Worm (Caenorhabditis elegans) whole organism, L2 larva: ENCODE measurements around the gene let-805.
"Not testable (repeated sequence)": the region's sequence is repeated elsewhere in the genome, so short reads cannot be mapped to it uniquely, and the experiment has no call there.

Experiments
- C34F6.9 ChIP-seq: fragments of 150-350 bp; optimal IDR thresholded peaks from 2 replicates; lab custom pipeline; 2014; ENCODE audit warnings: missing biosample characterization, missing genetic modification characterization
- F13H6.1 ChIP-seq: sonication (generic microtip); optimal IDR thresholded peaks from 2 replicates; lab custom pipeline; 2016; ENCODE audit warnings: missing genetic modification characterization, missing compliant biosample characterization
- Y55F3AM.14 ChIP-seq: fragments of 200-800 bp; sonication (Bioruptor generic); optimal IDR thresholded peaks from 2 replicates; lab custom pipeline; 2018; ENCODE audit warnings: mild to moderate bottlenecking, missing genetic modification characterization, missing compliant biosample characterization
- ZK546.5 ChIP-seq: sonication (generic microtip); optimal IDR thresholded peaks from 2 replicates; lab custom pipeline; 2017; ENCODE audit warnings: missing biosample characterization, missing genetic modification characterization
- alr-1 ChIP-seq: fragments of 150-350 bp; optimal IDR thresholded peaks from 2 replicates; lab custom pipeline; 2014; ENCODE audit warnings: missing biosample characterization, missing genetic modification characterization
- ama-1 ChIP-seq: fragments of 150-350 bp; optimal IDR thresholded peaks from 2 replicates; lab custom pipeline; 2018; ENCODE audit warnings: inconsistent platforms
- blmp-1 ChIP-seq: sonication (generic microtip); optimal IDR thresholded peaks from 2 replicates; lab custom pipeline; 2017; ENCODE audit warnings: missing genetic modification characterization, mild to moderate bottlenecking, missing compliant biosample characterization, antibody characterized with exemption, moderate library complexity; ENCODE audit not compliant: insufficient read depth
- ceh-16 ChIP-seq: fragments of 150-350 bp; optimal IDR thresholded peaks from 2 replicates; lab custom pipeline; 2014; ENCODE audit warnings: missing biosample characterization, missing genetic modification characterization
- ceh-82 ChIP-seq: fragments of 150-350 bp; optimal IDR thresholded peaks from 2 replicates; lab custom pipeline; 2014; ENCODE audit warnings: missing biosample characterization, missing genetic modification characterization
- crh-2 ChIP-seq: sonication (generic microtip); optimal IDR thresholded peaks from 2 replicates; lab custom pipeline; 2017; ENCODE audit warnings: missing biosample characterization, missing genetic modification characterization
- dmd-4 ChIP-seq: sonication (generic microtip); optimal IDR thresholded peaks from 2 replicates; lab custom pipeline; 2017; ENCODE audit warnings: missing biosample characterization, missing genetic modification characterization
- elt-1 ChIP-seq: fragments of 150-350 bp; optimal IDR thresholded peaks from 2 replicates; lab custom pipeline; 2014; ENCODE audit warnings: missing biosample characterization, missing genetic modification characterization
- elt-3 ChIP-seq: sonication (generic microtip); optimal IDR thresholded peaks from 2 replicates; lab custom pipeline; 2017; ENCODE audit warnings: missing biosample characterization, missing genetic modification characterization
- fos-1 ChIP-seq: fragments of 150-350 bp; optimal IDR thresholded peaks from 2 replicates; lab custom pipeline; 2014; ENCODE audit warnings: missing biosample characterization, missing genetic modification characterization
- gmeb-1 ChIP-seq: fragments of 150-350 bp; optimal IDR thresholded peaks from 2 replicates; lab custom pipeline; 2014; ENCODE audit warnings: missing biosample characterization, missing genetic modification characterization
- lin-11 ChIP-seq: fragments of 150-350 bp; sonication (generic microtip); optimal IDR thresholded peaks from 2 replicates; lab custom pipeline; 2014; ENCODE audit warnings: missing biosample characterization, missing genetic modification characterization, inconsistent platforms, mixed read lengths
- lin-13 ChIP-seq: fragments of 150-350 bp; optimal IDR thresholded peaks from 2 replicates; lab custom pipeline; 2014; ENCODE audit warnings: missing biosample characterization, missing genetic modification reagents, missing genetic modification characterization
- lin-39 ChIP-seq: fragments of 150-350 bp; optimal IDR thresholded peaks from 2 replicates; lab custom pipeline; 2014; ENCODE audit warnings: missing biosample characterization, missing genetic modification reagents, missing genetic modification characterization
- lsy-2 ChIP-seq, 2 experiments: fragments of 150-350 bp in 1 of 2; sonication (generic microtip) in 1 of 2; optimal IDR thresholded peaks; 2 replicates each; lab custom pipeline; 2014 to 2017; ENCODE audit warnings: missing biosample characterization in 2 of 2, missing genetic modification characterization in 2 of 2
- mab-5 ChIP-seq: fragments of 150-350 bp; optimal IDR thresholded peaks from 2 replicates; lab custom pipeline; 2014; ENCODE audit warnings: missing biosample characterization, missing genetic modification characterization
- mdl-1 ChIP-seq, 2 experiments: fragments of 150-350 bp in 1 of 2; sonication (generic microtip) in 1 of 2; optimal IDR thresholded peaks; 2 replicates each; lab custom pipeline; 2017; ENCODE audit warnings: missing biosample characterization in 2 of 2, missing genetic modification characterization in 2 of 2
- nhr-10 ChIP-seq: sonication (generic microtip); optimal IDR thresholded peaks from 2 replicates; lab custom pipeline; 2017; ENCODE audit warnings: missing biosample characterization, missing genetic modification characterization
- nhr-21 ChIP-seq: fragments of 150-350 bp; optimal IDR thresholded peaks from 2 replicates; lab custom pipeline; 2014; ENCODE audit warnings: missing biosample characterization, missing genetic modification characterization
- nhr-23 ChIP-seq: fragments of 150-350 bp; optimal IDR thresholded peaks from 2 replicates; lab custom pipeline; 2014; ENCODE audit warnings: missing biosample characterization, missing genetic modification reagents, missing genetic modification characterization
- nhr-237 ChIP-seq: fragments of 150-350 bp; optimal IDR thresholded peaks from 2 replicates; lab custom pipeline; 2014; ENCODE audit warnings: missing biosample characterization, missing genetic modification characterization
- nhr-25 ChIP-seq: fragments of 150-350 bp; sonication (generic microtip); optimal IDR thresholded peaks from 3 replicates; lab custom pipeline; 2014; ENCODE audit warnings: missing biosample characterization, missing genetic modification characterization
- nhr-77 ChIP-seq: fragments of 150-350 bp; optimal IDR thresholded peaks from 2 replicates; lab custom pipeline; 2014; ENCODE audit warnings: missing biosample characterization, missing genetic modification characterization
- peb-1 ChIP-seq: fragments of 150-350 bp; optimal IDR thresholded peaks from 2 replicates; lab custom pipeline; 2014; ENCODE audit warnings: missing biosample characterization, missing genetic modification characterization
- sem-4 ChIP-seq: fragments of 150-350 bp; optimal IDR thresholded peaks from 2 replicates; lab custom pipeline; 2014; ENCODE audit warnings: missing biosample characterization, missing genetic modification reagents, missing genetic modification characterization
- sma-3 ChIP-seq: sonication (generic microtip); optimal IDR thresholded peaks from 2 replicates; lab custom pipeline; 2016; ENCODE audit warnings: missing genetic modification reagents, missing genetic modification characterization, missing compliant biosample characterization
- sma-9 ChIP-seq, 2 experiments: fragments of 150-350 bp in 1 of 2; sonication (generic microtip) in 1 of 2; optimal IDR thresholded peaks; 2 replicates each; lab custom pipeline; 2014 to 2016; ENCODE audit warnings: missing genetic modification characterization in 2 of 2, mild to moderate bottlenecking in 1 of 2, missing biosample characterization in 1 of 2, missing compliant biosample characterization in 1 of 2, missing genetic modification reagents in 1 of 2, moderate library complexity in 1 of 2
- snpc-4 ChIP-seq: fragments of 150-350 bp; optimal IDR thresholded peaks from 2 replicates; lab custom pipeline; 2014; ENCODE audit warnings: missing biosample characterization, missing genetic modification characterization
- unc-39 ChIP-seq: fragments of 150-350 bp; optimal IDR thresholded peaks from 2 replicates; lab custom pipeline; 2014; ENCODE audit warnings: missing biosample characterization, missing genetic modification characterization
- unc-55 ChIP-seq: fragments of 150-350 bp; sonication (generic microtip); optimal IDR thresholded peaks from 3 replicates; lab custom pipeline; 2014; ENCODE audit warnings: missing biosample characterization, missing genetic modification reagents, missing genetic modification characterization
- ztf-1 ChIP-seq: fragments of 200-800 bp; sonication (Bioruptor generic); conservative IDR thresholded peaks from 2 replicates; pipeline ENCODE4 v1.3.6; 2022; ENCODE audit warnings: missing genetic modification characterization, missing compliant biosample characterization
- ztf-11 ChIP-seq: sonication (generic microtip); optimal IDR thresholded peaks from 2 replicates; lab custom pipeline; 2017; ENCODE audit warnings: missing biosample characterization, missing genetic modification characterization
- ztf-4 ChIP-seq: fragments of 150-350 bp; optimal IDR thresholded peaks from 2 replicates; lab custom pipeline; 2014; ENCODE audit warnings: missing biosample characterization, missing genetic modification characterization

let-805 gene

DNA sequence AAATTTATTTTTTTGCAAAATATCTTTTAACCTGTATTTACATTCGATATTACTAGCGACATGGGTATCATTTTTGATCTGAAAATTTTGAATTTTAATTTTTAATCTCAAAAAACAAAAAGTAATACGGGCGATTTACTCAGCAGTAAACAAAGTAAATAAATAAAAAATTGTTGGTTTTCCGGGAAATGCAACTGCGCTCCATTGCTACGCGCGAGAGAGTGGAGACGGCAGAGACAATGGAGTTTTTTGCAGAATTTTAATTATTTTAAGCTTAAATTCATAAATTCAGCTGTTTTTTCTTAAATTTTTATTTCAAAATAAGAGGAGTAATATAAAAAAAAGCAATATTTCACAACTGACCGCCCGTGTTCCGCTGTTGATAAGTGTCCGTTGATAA lies 40.9 kb downstream of the let-805 start, which contains the start of gene slc-30A9:
Gene slc-30A9, minus strand, starts transcription at position 78 of the 400 bp plus-strand sequence.
- TF ChIP-seq nhr-25 (no peak), peb-1 (tag; lab: Kevin White, UChicago) (no peak), nhr-23 (tag; lab: Kevin White, UChicago) (no peak), ztf-1 (no peak), sma-3 (no peak), F13H6.1 (tag; lab: Kevin White, UChicago) (peak; percentile 4), ama-1 (lab: Kevin White, UChicago) (no peak), unc-55 (peak; percentile 72), blmp-1 (tag; lab: Kevin White, UChicago) (no peak), snpc-4 (tag; lab: Kevin White, UChicago) (no peak), ztf-4 (no peak), nhr-77 (tag; lab: Kevin White, UChicago) (no peak), sma-9 (GFP tag; optimal IDR thresholded peaks at IDR 0.05; lab: Kevin White, UChicago) (no peak), sma-9 (tag; optimal IDR thresholded peaks at IDR 0.05; lab: Kevin White, UChicago) (no peak), mdl-1 (tag; optimal IDR thresholded peaks at IDR 0.05; lab: Kevin White, UChicago) (no peak), nhr-10 (tag; lab: Kevin White, UChicago) (no peak), lin-39 (tag; lab: Kevin White, UChicago) (no peak), nhr-237 (tag; lab: Kevin White, UChicago) (no peak), lin-13 (GFP tag; lab: Kevin White, UChicago) (peak; percentile 35), elt-1 (tag; lab: Kevin White, UChicago) (no peak), gmeb-1 (tag; lab: Kevin White, UChicago) (no peak), dmd-4 (tag; lab: Kevin White, UChicago) (no peak), elt-3 (tag; lab: Kevin White, UChicago) (no peak), C34F6.9 (tag; lab: Kevin White, UChicago) (peak; percentile 65), crh-2 (peak; percentile 23), alr-1 (tag; lab: Kevin White, UChicago) (no peak), ceh-16 (tag; lab: Kevin White, UChicago) (no peak), lsy-2 (tag; optimal IDR thresholded peaks at IDR 0.05; lab: Kevin White, UChicago) (peak; percentile 23 to 67)
- TF ChIP-seq, all 48 proteins: peak for 6

DNA sequence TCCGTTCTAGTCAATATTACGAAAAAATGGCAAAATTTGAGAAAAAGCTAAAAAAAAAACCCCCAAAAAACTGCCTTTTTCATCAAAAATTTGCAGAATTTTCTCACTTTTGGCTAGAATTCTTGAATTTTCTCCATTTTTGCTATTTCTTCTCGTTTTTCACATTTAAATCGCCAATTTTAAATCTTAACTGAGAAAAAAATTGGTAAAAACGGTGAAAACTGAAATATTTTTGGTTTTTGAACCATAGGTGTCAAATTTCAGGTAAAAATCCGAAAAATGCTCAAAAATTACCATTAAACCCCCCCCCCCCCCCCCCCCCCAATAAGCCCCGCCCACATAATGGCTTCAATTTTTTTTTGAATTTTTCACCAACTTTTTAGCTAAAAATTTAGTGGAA lies 41.5 kb downstream of the let-805 start, which contains the start of gene cox-6B:
Gene cox-6B, plus strand, starts transcription at position 301 of the 400 bp plus-strand sequence.
- TF ChIP-seq snpc-4 (tag; lab: Kevin White, UChicago); nhr-21 (tag; lab: Kevin White, UChicago); lin-13 (GFP tag; lab: Kevin White, UChicago): not testable (repeated sequence)

DNA sequence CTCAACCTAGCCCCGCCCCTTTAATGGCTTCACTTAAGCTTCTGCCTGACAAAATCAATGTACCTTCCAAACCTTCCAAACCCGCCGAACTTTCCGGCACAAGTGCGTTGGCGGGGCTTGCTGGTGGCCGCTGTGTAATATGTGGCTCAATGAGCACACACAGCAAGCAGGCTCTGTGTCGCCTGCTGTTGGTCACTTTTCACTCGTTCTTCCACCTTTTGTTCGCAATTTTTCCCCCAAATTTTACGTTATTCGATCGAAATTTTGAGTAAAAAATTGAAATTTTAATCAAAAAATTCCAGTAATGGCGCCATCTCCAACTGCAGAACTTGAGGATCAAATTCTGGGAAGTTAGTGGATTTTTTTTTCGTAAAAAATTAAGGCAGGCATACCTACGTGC lies 42.8 kb downstream of the let-805 start, which contains the start of gene set-27:
Gene set-27, plus strand, starts transcription at position 301 of the 400 bp plus-strand sequence.
- no peak for TF ChIP-seq ztf-1
- TF ChIP-seq lin-39 (tag; lab: Kevin White, UChicago), result no peak
- no peak for TF ChIP-seq mab-5 (tag; lab: Kevin White, UChicago)
- no peak for TF ChIP-seq sma-3
- TF ChIP-seq Y55F3AM.14 (GFP tag; lab: Kevin White, UChicago), result no peak
- no peak for TF ChIP-seq F13H6.1 (tag; lab: Kevin White, UChicago)
- TF ChIP-seq ceh-82 (tag; lab: Kevin White, UChicago), result no peak
- no peak for TF ChIP-seq nhr-21 (tag; lab: Kevin White, UChicago)
- TF ChIP-seq lin-11 (tag; lab: Kevin White, UChicago), result no peak
- no peak for TF ChIP-seq sem-4
- no peak for TF ChIP-seq unc-39 (tag; lab: Kevin White, UChicago)
- TF ChIP-seq lsy-2 (tag; optimal IDR thresholded peaks at IDR 0.05; lab: Kevin White, UChicago), result no peak
- no peak for TF ChIP-seq ama-1 (lab: Kevin White, UChicago)

DNA sequence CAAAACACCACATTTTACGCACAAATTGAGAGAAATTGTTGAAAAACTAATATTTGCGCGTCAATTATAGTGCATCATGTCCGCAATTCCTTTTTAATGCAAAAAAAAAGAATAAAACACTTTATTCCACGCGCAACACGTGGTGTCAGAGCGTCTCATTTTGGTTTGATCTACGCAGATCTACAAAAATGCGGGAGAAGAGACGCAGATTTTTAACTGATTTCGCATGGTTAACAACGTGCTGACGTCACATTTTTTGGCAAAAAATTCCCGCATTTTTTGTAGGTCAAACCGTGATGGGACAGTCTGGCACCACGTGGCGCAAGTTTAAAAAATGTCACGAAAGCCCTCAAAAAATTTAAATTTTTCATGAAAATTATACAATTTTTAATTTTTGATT lies 52.3 kb downstream of the let-805 start:
- TF ChIP-seq nhr-237 (tag; lab: Kevin White, UChicago) (no peak), sma-3 (no peak), elt-1 (tag; lab: Kevin White, UChicago) (no peak), nhr-21 (tag; lab: Kevin White, UChicago) (no peak), ztf-11 (no peak), ceh-16 (tag; lab: Kevin White, UChicago) (no peak), fos-1 (tag; lab: Kevin White, UChicago) (no peak), ZK546.5 (no peak), F13H6.1 (tag; lab: Kevin White, UChicago) (no peak)
